Worm (Caenorhabditis elegans) whole organism, L1 larva: Measurements from ENCODE around the gene srbc-24.

Source experiments
- C34B4.2 ChIP-seq: sonication (generic microtip); optimal IDR thresholded peaks from 2 replicates; lab custom pipeline; 2017; ENCODE audit warnings: mild to moderate bottlenecking, missing genetic modification characterization, missing compliant biosample characterization
- Y116A8C.19 ChIP-seq: sonication (generic microtip); optimal IDR thresholded peaks from 2 replicates; lab custom pipeline; 2016; ENCODE audit warnings: missing compliant biosample characterization, missing genetic modification characterization, borderline replicate concordance
- aha-1 ChIP-seq: fragments of 150-350 bp; optimal IDR thresholded peaks from 2 replicates; lab custom pipeline; 2014; ENCODE audit warnings: missing biosample characterization, missing genetic modification characterization
- aly-2 ChIP-seq: fragments of 150-350 bp; optimal IDR thresholded peaks from 2 replicates; lab custom pipeline; 2014; ENCODE audit warnings: missing biosample characterization, missing genetic modification characterization
- ama-1 ChIP-seq: fragments of 150-350 bp; optimal IDR thresholded peaks from 2 replicates; lab custom pipeline; 2014
- blmp-1 ChIP-seq: fragments of 150-350 bp; optimal IDR thresholded peaks from 2 replicates; lab custom pipeline; 2014; ENCODE audit warnings: missing biosample characterization, missing genetic modification characterization
- ceh-63 ChIP-seq: fragments of 200-800 bp; sonication (Bioruptor generic); optimal IDR thresholded peaks from 2 replicates; lab custom pipeline; 2018; ENCODE audit warnings: mild to moderate bottlenecking, missing genetic modification characterization, missing compliant biosample characterization
- ceh-82 ChIP-seq, 3 experiments: fragments of 150-350 bp in 1 of 3; sonication (generic microtip) in 2 of 3; optimal IDR thresholded peaks; 2 replicates each; lab custom pipeline; 2014 to 2017; ENCODE audit warnings: missing biosample characterization in 3 of 3, missing genetic modification characterization in 3 of 3
- ceh-90 ChIP-seq: sonication (generic microtip); optimal IDR thresholded peaks from 2 replicates; lab custom pipeline; 2016; ENCODE audit warnings: missing genetic modification characterization, missing compliant biosample characterization
- dpl-1 ChIP-seq, 3 experiments: fragments of 150-350 bp in 2 of 3; sonication (generic microtip) in 1 of 3; optimal IDR thresholded peaks; 2 replicates each; lab custom pipeline; 2014 to 2017; ENCODE audit warnings: missing biosample characterization in 3 of 3, missing genetic modification characterization in 3 of 3, missing genetic modification reagents in 3 of 3
- dsc-1 ChIP-seq: sonication (generic microtip); optimal IDR thresholded peaks from 2 replicates; lab custom pipeline; 2016; ENCODE audit warnings: mild to moderate bottlenecking, missing genetic modification characterization, missing compliant biosample characterization
- efl-1 ChIP-seq, 4 experiments: fragments of 150-350 bp; optimal IDR thresholded peaks in 3 of 4; peaks in 1 of 4; 1 replicate in 1 of 4; 2 replicates in 3 of 4; lab custom pipeline; 2014; ENCODE audit warnings: missing biosample characterization in 2 of 4, missing genetic modification characterization in 2 of 4, missing genetic modification reagents in 2 of 4
- efl-3 ChIP-seq: fragments of 200-800 bp; sonication (Bioruptor generic); optimal IDR thresholded peaks from 2 replicates; lab custom pipeline; 2018; ENCODE audit warnings: mild to moderate bottlenecking, missing genetic modification characterization, missing compliant biosample characterization
- egl-13 ChIP-seq: sonication (generic microtip); optimal IDR thresholded peaks from 2 replicates; lab custom pipeline; 2016; ENCODE audit warnings: missing genotype, missing genetic modification reagents, missing genetic modification characterization, missing compliant biosample characterization
- ets-5 ChIP-seq: fragments of 200-800 bp; sonication (Bioruptor generic); IDR thresholded peaks from 2 replicates; pipeline ENCODE4 v1.3.6; 2022; ENCODE audit warnings: missing genetic modification characterization, missing compliant biosample characterization
- fkh-4 ChIP-seq: sonication (generic microtip); optimal IDR thresholded peaks from 2 replicates; lab custom pipeline; 2016; ENCODE audit warnings: missing compliant biosample characterization, missing genetic modification characterization, borderline replicate concordance
- fkh-8 ChIP-seq: sonication (generic microtip); optimal IDR thresholded peaks from 2 replicates; lab custom pipeline; 2016; ENCODE audit warnings: mild to moderate bottlenecking, missing genetic modification characterization, missing compliant biosample characterization
- fos-1 ChIP-seq: fragments of 150-350 bp; optimal IDR thresholded peaks from 2 replicates; lab custom pipeline; 2014; ENCODE audit warnings: missing biosample characterization, missing genetic modification characterization
- hlh-17 ChIP-seq: fragments of 200-800 bp; sonication (Bioruptor generic); optimal IDR thresholded peaks from 2 replicates; lab custom pipeline; 2018; ENCODE audit warnings: missing genetic modification characterization, mild to moderate bottlenecking, missing compliant biosample characterization, moderate library complexity, borderline replicate concordance
- jun-1 ChIP-seq: fragments of 150-350 bp; optimal IDR thresholded peaks from 2 replicates; lab custom pipeline; 2014; ENCODE audit warnings: missing biosample characterization, missing genetic modification reagents, missing genetic modification characterization
- lin-13 ChIP-seq: fragments of 150-350 bp; optimal IDR thresholded peaks from 2 replicates; lab custom pipeline; 2014; ENCODE audit warnings: missing biosample characterization, missing genetic modification reagents, missing genetic modification characterization
- lin-14 ChIP-seq: fragments of 200-800 bp; sonication (Bioruptor generic); optimal IDR thresholded peaks from 2 replicates; lab custom pipeline; 2018; ENCODE audit warnings: mild to moderate bottlenecking, missing genetic modification characterization, moderate library complexity, missing compliant biosample characterization
- lin-35 ChIP-seq, 2 experiments: fragments of 150-350 bp; optimal IDR thresholded peaks; 2 replicates each; lab custom pipeline; 2014; ENCODE audit warnings: missing biosample characterization in 2 of 2, missing genetic modification characterization in 2 of 2, missing genetic modification reagents in 2 of 2
- lsy-2 ChIP-seq, 2 experiments: fragments of 150-350 bp; optimal IDR thresholded peaks; 2 replicates each; lab custom pipeline; 2014; ENCODE audit warnings: missing biosample characterization in 2 of 2, missing genetic modification characterization in 2 of 2
- mab-9 ChIP-seq: fragments of 200-800 bp; sonication (Bioruptor generic); IDR thresholded peaks from 2 replicates; pipeline ENCODE4 v1.3.6; 2022; ENCODE audit warnings: missing genetic modification reagents, missing genetic modification characterization, missing compliant biosample characterization
- mef-2 ChIP-seq: fragments of 150-350 bp; optimal IDR thresholded peaks from 2 replicates; lab custom pipeline; 2014; ENCODE audit warnings: missing biosample characterization, missing genetic modification characterization
- nhr-12 ChIP-seq: sonication (generic microtip); optimal IDR thresholded peaks from 2 replicates; lab custom pipeline; 2017; ENCODE audit warnings: missing biosample characterization, missing genetic modification characterization
- nhr-19 ChIP-seq: fragments of 200-800 bp; sonication (Bioruptor generic); conservative IDR thresholded peaks from 2 replicates; pipeline ENCODE4 v1.3.6; 2022; ENCODE audit warnings: missing genetic modification characterization, missing compliant biosample characterization
- nhr-47 ChIP-seq: sonication (generic microtip); optimal IDR thresholded peaks from 2 replicates; lab custom pipeline; 2016; ENCODE audit warnings: mild to moderate bottlenecking, missing genetic modification characterization, moderate library complexity, missing compliant biosample characterization
- nhr-71 ChIP-seq: sonication (generic microtip); optimal IDR thresholded peaks from 2 replicates; lab custom pipeline; 2016; ENCODE audit warnings: mild to moderate bottlenecking, missing genetic modification characterization, moderate library complexity, missing compliant biosample characterization
- nhr-77 ChIP-seq: fragments of 150-350 bp; optimal IDR thresholded peaks from 2 replicates; lab custom pipeline; 2014; ENCODE audit warnings: missing biosample characterization, missing genetic modification characterization
- nhr-85 ChIP-seq: sonication (generic microtip); peaks from one replicate; lab custom pipeline; 2016; ENCODE audit warnings: missing genetic modification characterization, inconsistent platforms, missing compliant biosample characterization
- nhr-90 ChIP-seq: sonication (generic microtip); optimal IDR thresholded peaks from 2 replicates; lab custom pipeline; 2016; ENCODE audit warnings: mild to moderate bottlenecking, missing genetic modification characterization, missing compliant biosample characterization; ENCODE audit not compliant: poor library complexity
- pag-3 ChIP-seq: sonication (generic microtip); optimal IDR thresholded peaks from 2 replicates; lab custom pipeline; 2017; ENCODE audit warnings: missing genetic modification characterization, mild to moderate bottlenecking, missing compliant biosample characterization, antibody characterized with exemption, borderline replicate concordance; ENCODE audit not compliant: insufficient read depth
- pqm-1 ChIP-seq: sonication (generic microtip); optimal IDR thresholded peaks from 3 replicates; lab custom pipeline; 2017; ENCODE audit warnings: missing biosample characterization, missing genetic modification characterization
- rnt-1 ChIP-seq: sonication (generic microtip); optimal IDR thresholded peaks from 2 replicates; lab custom pipeline; 2016; ENCODE audit warnings: mild to moderate bottlenecking, missing genetic modification characterization, moderate library complexity, missing compliant biosample characterization
- skn-1 ChIP-seq: fragments of 150-350 bp; optimal IDR thresholded peaks from 2 replicates; lab custom pipeline; 2014; ENCODE audit warnings: missing biosample characterization, missing genetic modification characterization
- snpc-4 ChIP-seq: fragments of 150-350 bp; optimal IDR thresholded peaks from 2 replicates; lab custom pipeline; 2014; ENCODE audit warnings: missing biosample characterization, missing genetic modification characterization
- snu-23 ChIP-seq: sonication (generic microtip); optimal IDR thresholded peaks from 2 replicates; lab custom pipeline; 2016; ENCODE audit warnings: missing genetic modification characterization, missing compliant biosample characterization
- sox-4 ChIP-seq: sonication (generic microtip); optimal IDR thresholded peaks from 2 replicates; lab custom pipeline; 2016; ENCODE audit warnings: missing genetic modification characterization, missing compliant biosample characterization
- sup-37 ChIP-seq: fragments of 200-800 bp; sonication (Bioruptor generic); optimal IDR thresholded peaks from 2 replicates; lab custom pipeline; 2018; ENCODE audit warnings: mild to moderate bottlenecking, missing genetic modification characterization, missing compliant biosample characterization
- swsn-7 ChIP-seq: sonication (generic microtip); optimal IDR thresholded peaks from 2 replicates; lab custom pipeline; 2016; ENCODE audit warnings: missing genetic modification characterization, missing compliant biosample characterization
- tbx-2 ChIP-seq: sonication (generic microtip); optimal IDR thresholded peaks from 2 replicates; lab custom pipeline; 2016; ENCODE audit warnings: missing genetic modification characterization, missing compliant biosample characterization
- unc-130 ChIP-seq: fragments of 150-350 bp; optimal IDR thresholded peaks from 2 replicates; lab custom pipeline; 2017; ENCODE audit warnings: missing biosample characterization, missing genetic modification characterization, inconsistent platforms
- unc-86 ChIP-seq: sonication (generic microtip); optimal IDR thresholded peaks from 2 replicates; lab custom pipeline; 2016; ENCODE audit warnings: missing genetic modification characterization, missing compliant biosample characterization
- zip-4 ChIP-seq: fragments of 200-800 bp; sonication (Bioruptor generic); optimal IDR thresholded peaks from 2 replicates; lab custom pipeline; 2018; ENCODE audit warnings: mild to moderate bottlenecking, missing genetic modification characterization, moderate library complexity, missing compliant biosample characterization
- ztf-4 ChIP-seq: fragments of 150-350 bp; optimal IDR thresholded peaks from 2 replicates; lab custom pipeline; 2014; ENCODE audit warnings: missing biosample characterization, missing genetic modification characterization

Gene srbc-24

DNA sequence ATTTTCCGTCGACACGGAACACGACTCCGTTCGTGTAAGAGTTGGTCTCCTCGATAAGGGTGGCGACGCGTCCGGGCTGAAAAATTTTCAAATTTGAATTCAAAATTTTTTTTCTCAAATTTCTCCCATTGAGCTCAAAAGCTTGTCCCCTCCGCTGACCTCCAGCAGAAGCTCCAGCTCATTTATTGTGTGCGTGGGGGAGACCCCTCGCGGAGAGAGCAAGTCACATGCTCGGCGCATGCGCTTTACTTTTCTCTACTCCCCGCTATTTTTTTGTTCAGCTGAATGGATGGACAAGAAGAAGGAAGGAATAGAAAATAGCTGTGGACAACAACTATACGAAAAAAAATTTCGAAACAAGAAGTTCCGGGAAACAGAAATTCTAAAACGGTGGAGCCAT, 18.0 kb upstream of the srbc-24 start (continued):
- TF ChIP-seq ceh-90 (tag; lab: Kevin White, UChicago) (no peak), ceh-63 (GFP tag; lab: Kevin White, UChicago) (no peak), fkh-8 (tag; lab: Kevin White, UChicago) (peak; percentile 86), fos-1 (tag; lab: Kevin White, UChicago) (no peak), jun-1 (tag; lab: Kevin White, UChicago) (peak; percentile 2), lin-13 (GFP tag; lab: Kevin White, UChicago) (peak; percentile 36), ztf-4 (no peak), sox-4 (tag; lab: Kevin White, UChicago) (peak; percentile 42), aha-1 (tag; lab: Kevin White, UChicago) (no peak), mef-2 (peak; percentile 19), nhr-47 (tag; lab: Kevin White, UChicago) (peak; percentile 75)

- TF ChIP-seq egl-13 (no peak), nhr-12 (no peak), snpc-4 (tag; lab: Kevin White, UChicago) (no peak), ceh-90 (tag; lab: Kevin White, UChicago) (no peak), unc-130 (tag; lab: Kevin White, UChicago) (no peak), nhr-77 (tag; lab: Kevin White, UChicago) (no peak), zip-4 (GFP tag; lab: Kevin White, UChicago) (no peak), pag-3 (tag; lab: Kevin White, UChicago) (no peak), aly-2 (tag; lab: Kevin White, UChicago) (no peak), lin-14 (GFP tag; lab: Kevin White, UChicago) (peak; percentile 92), aha-1 (tag; lab: Kevin White, UChicago) (no peak), fkh-8 (tag; lab: Kevin White, UChicago) (peak; percentile 25), ceh-82 (tag; optimal IDR thresholded peaks at IDR 0.05; lab: Kevin White, UChicago) (peak in 1 of 3 experiments; percentile 8), tbx-2 (tag; lab: Kevin White, UChicago) (peak; percentile 47), nhr-47 (tag; lab: Kevin White, UChicago) (peak; percentile 30), ztf-4 (no peak), hlh-17 (GFP tag; lab: Kevin White, UChicago) (no peak), rnt-1 (peak; percentile 10), dpl-1 (GFP tag; optimal IDR thresholded peaks at IDR 0.05; lab: Kevin White, UChicago) (peak in 1 of 3 experiments; percentile 7), unc-86 (peak; percentile 26), lsy-2 (tag; optimal IDR thresholded peaks at IDR 0.05; lab: Kevin White, UChicago) (peak; percentile 9 to 18), dsc-1 (tag; lab: Kevin White, UChicago) (peak; percentile 12), nhr-19 (GFP tag; lab: Robert Waterston, UW) (peak; percentile 26), mab-9 (no peak), swsn-7 (no peak), blmp-1 (tag; lab: Kevin White, UChicago) (no peak), nhr-71 (tag; lab: Kevin White, UChicago) (peak; percentile 51)
Observed at ce11 chrV:2134340-2134739, 17.2 kb upstream of the srbc-24 start.

- TF ChIP-seq ceh-90 (tag; lab: Kevin White, UChicago): no peak
- TF ChIP-seq lin-35 (GFP tag; optimal IDR thresholded peaks at IDR 0.05; lab: Kevin White, UChicago): no peak
- TF ChIP-seq efl-1 (optimal IDR thresholded peaks at IDR 0.05; lab: Kevin White, UChicago): peak; percentile 4 to 17
- TF ChIP-seq efl-1 (GFP tag; optimal IDR thresholded peaks at IDR 0.05 in 1 of 2; lab: Kevin White, UChicago): no peak
- no peak for TF ChIP-seq ztf-4
- no peak for TF ChIP-seq zip-4 (GFP tag; lab: Kevin White, UChicago)
- TF ChIP-seq aha-1 (tag; lab: Kevin White, UChicago): no peak
- no peak for TF ChIP-seq pqm-1 (tag; lab: Kevin White, UChicago)
- no peak for TF ChIP-seq nhr-90 (tag; lab: Kevin White, UChicago)
- TF ChIP-seq unc-130 (tag; lab: Kevin White, UChicago): no peak
- TF ChIP-seq nhr-85 (tag; lab: Kevin White, UChicago): peak; percentile 72
- no peak for TF ChIP-seq ama-1
- no peak for TF ChIP-seq fkh-4
- TF ChIP-seq lsy-2 (tag; optimal IDR thresholded peaks at IDR 0.05; lab: Kevin White, UChicago): peak in 1 of 2 experiments; percentile 44
- no peak for TF ChIP-seq Y116A8C.19 (tag; lab: Kevin White, UChicago)
- no peak for TF ChIP-seq ets-5 (GFP tag; lab: Robert Waterston, UW)
- no peak for TF ChIP-seq dpl-1 (GFP tag; optimal IDR thresholded peaks at IDR 0.05; lab: Kevin White, UChicago)
- no peak for TF ChIP-seq efl-3
- no peak for TF ChIP-seq C34B4.2 (tag; lab: Kevin White, UChicago)
- peak; percentile 23 for TF ChIP-seq skn-1 (tag; lab: Kevin White, UChicago)
- no peak for TF ChIP-seq mab-9
- no peak for TF ChIP-seq nhr-47 (tag; lab: Kevin White, UChicago)
- no peak for TF ChIP-seq nhr-19 (GFP tag; lab: Robert Waterston, UW)
- TF ChIP-seq sup-37 (GFP tag; lab: Kevin White, UChicago): no peak
- no peak for TF ChIP-seq tbx-2 (tag; lab: Kevin White, UChicago)
- TF ChIP-seq snu-23 (GFP tag; lab: Kevin White, UChicago): peak; percentile 7
- TF ChIP-seq snpc-4 (tag; lab: Kevin White, UChicago): no peak
Observed at ce11 chrV:2135323-2135722, 16.2 kb upstream of the srbc-24 start.
